Worm (Caenorhabditis elegans): Measurements from ENCODE around the gene M03F4.4.

DNA sequence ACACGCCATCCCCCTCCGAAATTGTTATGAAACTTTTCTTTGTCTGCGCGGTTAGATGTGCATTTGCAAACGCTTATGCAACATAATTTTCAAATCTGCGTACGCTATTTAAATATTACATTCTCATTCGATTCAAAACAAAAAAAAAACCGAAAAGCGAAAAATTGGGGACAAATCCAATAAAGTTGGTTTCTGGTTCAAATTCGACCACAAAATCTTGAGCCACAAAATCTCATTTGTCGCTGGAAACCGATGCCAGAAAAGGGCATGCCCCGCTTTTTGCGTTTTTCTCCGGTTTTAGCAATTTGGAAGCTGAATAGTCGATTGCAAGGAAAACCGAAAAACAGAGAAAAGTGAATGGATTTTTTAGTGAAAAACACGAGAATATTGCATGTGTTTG is 25.2 kb downstream of the M03F4.4 start:
- TF ChIP-seq B0261.1 (tag; optimal IDR thresholded peaks at IDR 0.05) (no peak), tlf-1 (GFP tag; optimal IDR thresholded peaks at IDR 0.05) (no peak), C17E4.6 (GFP tag; IDR thresholded peaks at IDR 0.05) (no peak), pha-4 (tag; optimal IDR thresholded peaks at IDR 0.05) (no peak), him-1 (tag; optimal IDR thresholded peaks at IDR 0.05) (no peak), aptf-3 (GFP tag; IDR thresholded peaks at IDR 0.05) (no peak), lsy-27 (tag; optimal IDR thresholded peaks at IDR 0.05; ENCODE audit: borderline replicate concordance, insufficient read depth) (no peak), unc-62 (GFP tag; optimal IDR thresholded peaks at IDR 0.05) (no peak), hmg-20 (GFP tag; IDR thresholded peaks at IDR 0.05) (no peak), F39B2.1 (GFP tag; IDR thresholded peaks at IDR 0.05) (no peak)

Data from whole organism, young adult.